Fruit fly (Drosophila melanogaster) whole organism, larva: ENCODE results near the gene wge.

Experiments
- noc ChIP-seq: fragments of 200-800 bp; sonication (Bioruptor generic); optimal IDR thresholded peaks from 3 replicates; lab custom pipeline; 2019; ENCODE audit warnings: missing biosample characterization, mild to moderate bottlenecking, missing genetic modification characterization, moderate library complexity

wge gene

dm6 chr3R:22750534-22750947, 29.6 kb upstream of the wge start, which contains the start of the genes rumi, CG7029 and Usp12-46:
rumi (minus strand) TSS chr3R:22750597.
CG7029 (plus strand) TSS chr3R:22750901.
Usp12-46 (plus strand) TSS chr3R:22750901.
- peak; percentile 82 for TF ChIP-seq noc (tag; lab: Kevin White, UChicago)

DNA sequence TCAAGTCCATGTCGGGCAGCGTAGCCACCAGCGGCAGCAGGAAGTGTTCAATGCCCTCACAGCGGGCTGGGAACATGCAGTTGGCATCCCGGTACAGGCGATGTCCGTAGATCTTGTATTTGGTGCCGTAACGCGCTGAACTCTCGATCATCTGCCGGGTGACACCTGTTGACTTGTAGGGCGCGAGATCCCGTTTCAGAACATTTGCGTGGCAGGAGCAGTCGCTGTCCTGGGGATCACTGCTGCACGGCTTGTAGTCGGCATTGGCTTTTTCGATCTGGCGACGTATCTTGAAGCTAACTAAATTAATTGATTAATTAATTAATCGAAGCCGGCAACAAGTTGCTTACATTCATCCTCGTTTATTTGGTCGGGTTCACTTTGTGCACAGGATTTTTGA, 29.1 kb upstream of the wge start:
- TF ChIP-seq noc (tag; lab: Kevin White, UChicago): no peak

DNA sequence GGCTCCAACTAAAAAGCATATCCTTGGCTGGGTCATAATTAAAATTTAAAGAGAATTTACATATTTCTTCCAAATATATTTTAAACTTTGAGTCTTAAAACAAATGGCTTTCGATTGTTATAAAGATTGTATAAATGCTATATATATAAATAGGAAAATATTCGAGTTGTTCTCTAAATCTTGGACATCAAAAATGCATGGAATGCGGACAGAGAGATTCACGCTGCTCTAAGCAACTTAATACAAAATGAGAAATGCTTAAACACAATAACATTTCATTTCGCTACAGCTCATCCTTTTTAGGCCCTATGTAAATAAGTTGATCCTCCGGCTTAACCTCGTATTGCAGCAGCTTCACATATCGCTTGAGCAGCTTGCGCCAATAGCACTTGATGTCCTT, 28.0 kb upstream of the wge start, which contains the start of gene CG31139:
CG31139 (minus strand) TSS at position 101 of the 400 bp plus-strand sequence.
- no peak for TF ChIP-seq noc (tag; lab: Kevin White, UChicago)

DNA sequence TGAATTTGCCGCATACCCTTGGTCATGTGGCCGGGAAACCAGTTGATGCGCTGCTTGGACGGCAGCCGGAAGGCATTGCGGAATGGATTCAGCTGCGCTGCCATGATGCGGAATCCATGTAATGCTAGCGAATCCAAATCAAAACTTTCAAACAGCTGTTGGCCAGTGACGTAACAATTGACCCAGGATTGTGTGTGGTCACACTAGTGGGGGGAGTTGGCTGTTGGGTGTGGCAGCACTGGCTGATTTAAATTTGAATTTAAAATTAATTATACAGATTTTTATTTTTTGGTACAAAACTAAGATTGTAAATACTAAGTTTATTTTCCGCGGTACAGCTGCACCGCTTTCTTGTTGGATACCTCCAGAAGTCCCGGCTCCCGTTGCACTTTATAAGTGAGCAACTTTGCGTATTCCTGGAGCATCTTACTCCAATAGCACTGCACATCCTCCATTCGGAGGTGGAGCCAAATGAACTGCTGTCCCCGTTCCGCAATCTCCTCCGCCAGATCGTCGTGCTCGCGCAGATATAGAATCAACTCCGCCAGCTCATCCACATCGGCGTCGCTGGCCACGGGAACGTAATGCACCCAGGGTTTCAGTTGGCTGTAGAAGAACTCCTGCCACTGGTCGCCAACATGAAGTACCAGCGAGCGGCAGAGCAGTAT, 26.6 kb upstream of the wge start, which contains the start of gene CG17141:
CG17141 (minus strand) TSS at position 177 of the 668 bp plus-strand sequence.
- TF ChIP-seq noc (tag; lab: Kevin White, UChicago): no peak

DNA sequence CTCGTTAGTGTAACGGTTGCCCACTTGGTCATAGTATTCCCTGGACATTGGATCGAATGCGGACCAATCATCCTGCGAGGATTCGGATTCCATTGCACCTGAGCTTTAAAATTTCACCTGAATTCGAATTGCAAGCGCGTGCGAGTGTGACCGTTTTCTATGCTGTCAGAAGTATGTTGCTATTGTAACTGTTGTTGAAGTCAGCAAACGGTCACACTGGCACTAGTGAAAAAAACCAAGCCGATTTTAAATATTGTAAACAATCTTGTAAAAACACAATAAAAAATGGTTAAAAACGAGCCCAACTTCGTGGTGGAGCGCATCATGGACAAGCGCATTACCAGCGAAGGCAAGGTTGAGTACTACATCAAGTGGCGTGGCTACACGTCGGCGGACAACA, 24.5 kb upstream of the wge start, which contains the start of the genes vret and HP1c:
vret (minus strand) TSS at position 150 of the 400 bp plus-strand sequence.
HP1c (plus strand) TSS at position 189 of the 400 bp plus-strand sequence.
- TF ChIP-seq noc (tag; lab: Kevin White, UChicago): no peak

- no peak for TF ChIP-seq noc (tag; lab: Kevin White, UChicago)
Measured at dm6 chr3R:22740930-22741329, 20.0 kb upstream of the wge start, which contains the start of the genes Dcr-1 and CG6985. Dcr-1 (minus strand) TSS chr3R:22741091. CG6985 (plus strand) TSS chr3R:22741150.

- TF ChIP-seq noc (tag; lab: Kevin White, UChicago): no peak
Measured at dm6 chr3R:22733751-22734150, 12.8 kb upstream of the wge start, which contains the start of gene Takl2. Takl2 (minus strand) TSS chr3R:22733851.

dm6 chr3R:22732995-22733394, 12.0 kb upstream of the wge start:
- no peak for TF ChIP-seq noc (tag; lab: Kevin White, UChicago)

DNA sequence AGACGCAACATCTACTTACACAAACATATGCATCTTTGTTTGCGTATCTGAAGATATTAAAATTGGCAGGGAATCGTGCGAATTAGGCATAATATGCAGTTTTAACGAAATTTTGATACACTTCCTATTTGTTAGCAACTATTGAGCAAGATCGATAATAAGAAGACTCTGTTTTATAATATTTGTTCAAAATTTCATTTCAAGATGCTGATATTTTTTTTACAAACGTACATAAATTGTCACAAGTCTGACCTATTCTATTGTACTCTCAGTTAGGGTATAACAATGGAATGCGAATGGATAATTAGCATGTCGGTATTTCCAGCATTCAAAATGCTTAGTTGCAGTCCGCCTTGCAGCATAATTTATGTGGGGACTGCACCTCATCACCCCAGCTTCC, 6.9 kb upstream of the wge start:
- TF ChIP-seq noc (tag; lab: Kevin White, UChicago): no peak

- no peak for TF ChIP-seq noc (tag; lab: Kevin White, UChicago)
Measured at dm6 chr3R:22727456-22727833, 6.5 kb upstream of the wge start.

DNA sequence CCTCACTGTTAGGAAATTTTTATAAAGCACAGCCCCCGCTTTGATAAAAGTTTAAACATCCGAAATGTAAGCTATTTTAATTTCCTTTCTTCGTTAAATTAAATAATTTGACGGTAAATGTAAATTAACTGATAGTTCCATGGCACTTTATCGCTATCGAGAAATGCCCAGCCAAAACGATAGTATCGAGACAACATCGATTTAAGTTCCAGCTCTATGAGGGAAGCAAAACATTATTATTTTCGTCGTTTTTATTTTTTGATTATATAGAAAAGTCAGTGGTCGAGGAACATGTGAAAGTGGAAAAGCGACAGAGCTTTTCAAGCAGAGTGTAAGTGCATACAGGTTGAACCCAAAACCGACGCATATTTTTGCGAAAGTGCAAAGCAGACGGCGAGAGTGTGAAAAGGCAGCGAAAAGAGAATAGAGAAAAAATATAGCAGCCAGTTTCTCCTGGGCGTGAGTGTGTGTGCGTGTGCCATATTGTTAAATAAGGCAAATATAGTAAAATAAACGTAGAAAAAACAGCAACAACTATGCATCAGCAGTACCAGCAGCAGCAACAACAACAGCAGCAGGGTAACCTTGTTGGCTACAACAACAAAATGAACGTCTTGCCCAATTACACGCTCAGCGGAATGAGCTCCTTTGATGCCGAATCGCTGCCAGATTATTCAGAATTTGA, 6.0 kb upstream of the wge start, which contains the start of gene CG45049:
CG45049 (plus strand) TSS at position 197 of the 685 bp plus-strand sequence.
- no peak for TF ChIP-seq noc (tag; lab: Kevin White, UChicago)

DNA sequence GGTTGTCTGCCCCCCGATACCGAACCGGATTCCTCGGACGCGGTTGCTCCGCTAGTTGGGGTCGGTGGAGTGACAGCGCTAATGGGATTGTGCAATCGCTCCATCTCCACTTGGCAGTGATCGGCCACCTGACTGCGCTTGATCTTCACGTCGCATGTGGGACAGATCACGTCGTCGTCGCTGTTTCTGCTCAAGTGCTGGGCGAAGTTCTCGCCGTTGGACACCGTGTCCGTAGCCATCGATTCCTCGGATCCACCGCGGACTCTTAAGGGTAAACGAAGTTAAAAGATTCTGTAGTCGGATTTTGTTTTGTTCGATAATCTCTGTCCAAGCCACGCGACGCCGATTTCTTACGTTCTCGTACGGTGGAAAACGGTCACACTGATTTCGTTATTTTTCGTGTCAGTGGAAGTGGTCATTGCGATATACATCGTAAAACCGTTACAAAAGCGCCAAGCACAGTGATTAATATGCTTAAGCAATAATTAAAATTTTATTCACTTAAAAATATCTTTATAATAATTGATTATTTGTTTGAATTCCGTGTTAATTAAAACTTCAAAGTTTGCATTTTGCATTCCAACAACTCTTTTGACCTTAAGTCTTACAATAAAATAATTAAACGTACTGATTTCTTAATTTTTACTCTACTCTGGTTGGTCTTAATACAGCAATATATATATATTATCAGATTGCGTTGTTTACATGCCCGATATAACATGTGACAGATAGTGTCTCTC, 5.3 kb upstream of the wge start, which contains the start of gene RNF220:
RNF220 (minus strand) TSS at position 384 of the 740 bp plus-strand sequence.
- TF ChIP-seq noc (tag; lab: Kevin White, UChicago): no peak

DNA sequence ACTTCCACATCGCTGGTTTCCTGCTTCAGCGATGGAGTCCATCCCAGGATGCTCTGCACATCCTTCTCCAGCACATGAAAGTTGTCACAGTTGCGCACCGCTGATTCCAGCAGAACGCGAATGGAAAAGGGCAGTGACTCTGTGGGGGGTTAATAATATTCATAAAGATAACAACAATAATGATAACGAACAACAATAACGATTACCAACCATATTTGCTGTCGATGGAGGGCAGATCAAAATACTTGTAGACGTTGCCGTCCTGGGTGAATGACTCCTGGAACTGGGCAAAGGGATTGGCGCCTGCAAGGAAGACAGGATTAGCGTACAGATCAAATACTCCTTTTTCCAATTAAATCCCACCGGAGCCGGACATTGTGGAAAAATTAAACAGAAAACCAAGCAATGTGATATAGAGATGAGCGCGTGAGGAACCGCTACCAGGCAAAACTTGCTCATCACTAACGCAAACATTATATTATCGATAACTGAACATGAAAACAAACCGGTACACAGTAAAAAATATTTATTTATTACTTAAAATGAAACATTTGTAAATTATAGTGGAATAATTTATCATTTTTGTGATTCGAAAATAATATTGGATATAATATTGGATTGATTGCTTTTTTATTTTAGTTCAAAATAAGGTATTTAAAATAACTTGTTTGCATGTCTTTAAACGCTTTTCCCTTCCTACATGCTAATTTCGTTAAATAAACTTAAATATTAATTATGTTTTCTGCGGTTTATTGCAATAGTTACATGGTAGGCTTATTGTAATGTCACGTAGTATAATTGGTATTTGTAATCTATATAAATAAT, 3.4 kb upstream of the wge start, which contains the start of gene Irp-1A:
Irp-1A (minus strand) TSS at position 439 of the 825 bp plus-strand sequence.
- TF ChIP-seq noc (tag; lab: Kevin White, UChicago): peak; percentile 58

DNA sequence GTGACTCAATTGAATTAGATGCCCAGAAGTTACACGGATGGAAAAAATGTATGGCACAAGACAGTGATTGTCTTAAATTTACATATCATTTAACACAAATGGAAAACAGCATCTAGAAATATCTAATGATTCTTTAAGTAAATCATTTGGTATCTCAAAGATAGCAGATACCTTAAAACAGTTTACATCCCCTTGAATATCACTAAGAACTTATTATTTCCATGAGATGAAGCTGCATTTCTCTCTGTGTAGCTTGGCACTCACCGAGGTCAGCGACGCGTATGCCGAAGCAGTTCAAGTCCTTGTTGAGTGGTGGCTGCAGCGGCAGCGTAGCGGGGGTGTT, 1.4 kb downstream of the wge start:
- no peak for TF ChIP-seq noc (tag; lab: Kevin White, UChicago)
